Fruit fly (Drosophila melanogaster): ENCODE results near the gene MKP-4.

The MKP-4 gene

DNA sequence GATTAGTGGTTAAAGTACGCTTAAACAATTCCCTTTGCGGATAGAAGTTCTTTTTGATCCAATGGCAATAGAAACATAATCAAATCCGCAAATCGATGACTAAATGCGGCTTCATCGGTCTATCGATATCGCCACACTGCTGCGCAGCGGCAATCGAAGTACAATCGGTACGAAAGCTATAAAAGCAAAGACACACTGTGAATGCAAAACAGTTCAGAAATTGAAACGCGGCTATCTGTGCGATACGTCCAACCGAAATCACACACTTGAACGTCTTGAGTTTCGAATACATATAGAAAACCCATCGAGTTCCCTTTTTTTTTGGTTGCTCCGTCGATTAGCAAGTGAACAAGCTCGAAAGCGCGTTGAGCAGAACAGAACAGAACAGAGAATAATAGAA, 17.9 kb upstream of the MKP-4 start, which contains the start of gene CG14207 (continued):
- TF ChIP-seq CG8765 (GFP tag; IDR thresholded peaks at IDR 0.05) = no peak
- TF ChIP-seq sens (GFP tag) = peak; percentile 63
- TF ChIP-seq zen2 (GFP tag; IDR thresholded peaks at IDR 0.05; ENCODE audit: partially characterized antibody) = peak; percentile 67
- TF ChIP-seq CG4360 (GFP tag; IDR thresholded peaks at IDR 0.05) = no peak
- TF ChIP-seq CG12744 (GFP tag; optimal IDR thresholded peaks at IDR 0.05) = no peak
- TF ChIP-seq CG2889 (GFP tag; IDR thresholded peaks at IDR 0.05) = no peak
- no peak for TF ChIP-seq CG7745 (tag; optimal IDR thresholded peaks at IDR 0.05)
- TF ChIP-seq NC2α (GFP tag; optimal IDR thresholded peaks at IDR 0.05) = no peak
- no peak for TF ChIP-seq CG1647 (GFP tag; optimal IDR thresholded peaks at IDR 0.05)
- no peak for TF ChIP-seq klu (GFP tag; IDR thresholded peaks at IDR 0.05)
- TF ChIP-seq odd (GFP tag; optimal IDR thresholded peaks at IDR 0.05) = no peak
- no peak for TF ChIP-seq CG2120 (GFP tag; optimal IDR thresholded peaks at IDR 0.05)
- peak; percentile 24; the same call in 1 of the 2 replicates for TF ChIP-seq CG32767 (GFP tag; IDR thresholded peaks at IDR 0.05)
- TF ChIP-seq Doc3 (GFP tag; IDR thresholded peaks at IDR 0.05; ENCODE audit: partially characterized antibody) = peak; percentile 61; the same call in 2 of the 3 replicates
- TF ChIP-seq Spps (tag; optimal IDR thresholded peaks at IDR 0.05) = no peak
- no peak for TF ChIP-seq Neu2 (GFP tag; optimal IDR thresholded peaks at IDR 0.05; ENCODE audit: borderline replicate concordance)
- TF ChIP-seq knrl (GFP tag; IDR thresholded peaks at IDR 0.05; ENCODE audit: partially characterized antibody) = peak; percentile 47; the same call in 1 of the 3 replicates
- TF ChIP-seq CG7556 (GFP tag; optimal IDR thresholded peaks at IDR 0.05) = no peak
- TF ChIP-seq Rfx (GFP tag; IDR thresholded peaks at IDR 0.05) = peak; percentile 35; the same call in 1 of the 2 replicates
- TF ChIP-seq Vsx1 (GFP tag; optimal IDR thresholded peaks at IDR 0.05) = no peak
- peak; percentile 29 for TF ChIP-seq trem (tag; optimal IDR thresholded peaks at IDR 0.05)
- no peak for TF ChIP-seq nau (GFP tag; optimal IDR thresholded peaks at IDR 0.05)
- TF ChIP-seq CG12071 (GFP tag; optimal IDR thresholded peaks at IDR 0.05) = peak; percentile 36
- TF ChIP-seq CG30020 (tag; optimal IDR thresholded peaks at IDR 0.05) = no peak
- no peak for TF ChIP-seq kah (GFP tag; optimal IDR thresholded peaks at IDR 0.05)
- TF ChIP-seq CG1233 (GFP tag; optimal IDR thresholded peaks at IDR 0.05) = no peak
- peak; percentile 14 for TF ChIP-seq lab (GFP tag; optimal IDR thresholded peaks at IDR 0.05)
- TF ChIP-seq CG10462 (GFP tag; optimal IDR thresholded peaks at IDR 0.05) = no peak
- TF ChIP-seq CG4328 (GFP tag; optimal IDR thresholded peaks at IDR 0.05) = no peak
- TF ChIP-seq dysf (GFP tag; IDR thresholded peaks at IDR 0.05) = no peak
- TF ChIP-seq vnd (GFP tag; IDR thresholded peaks at IDR 0.05; ENCODE audit: partially characterized antibody) = peak; percentile 65
- TF ChIP-seq Lpt (GFP tag; optimal IDR thresholded peaks at IDR 0.05) = no peak
- TF ChIP-seq crc (GFP tag; optimal IDR thresholded peaks at IDR 0.05) = no peak
- no peak for TF ChIP-seq CTCF (GFP tag; optimal IDR thresholded peaks at IDR 0.05)
- TF ChIP-seq CG16815 (GFP tag; optimal IDR thresholded peaks at IDR 0.05) = no peak
- no peak for TF ChIP-seq bigmax (GFP tag; optimal IDR thresholded peaks at IDR 0.05)
- TF ChIP-seq CG7987 (GFP tag; optimal IDR thresholded peaks at IDR 0.05) = peak; percentile 26
- TF ChIP-seq Hr78 (GFP tag; optimal IDR thresholded peaks at IDR 0.05) = no peak
- TF ChIP-seq lov (optimal IDR thresholded peaks at IDR 0.05) = no peak
- TF ChIP-seq lov (GFP tag; IDR thresholded peaks at IDR 0.05) = no peak
- TF ChIP-seq CG14441 (GFP tag; IDR thresholded peaks at IDR 0.05) = no peak
- TF ChIP-seq CG4404 (GFP tag; IDR thresholded peaks at IDR 0.05) = no peak
- TF ChIP-seq chif (GFP tag; optimal IDR thresholded peaks at IDR 0.05) = no peak
- no peak for TF ChIP-seq Sox100B (GFP tag; optimal IDR thresholded peaks at IDR 0.05)
- TF ChIP-seq pros (GFP tag; optimal IDR thresholded peaks at IDR 0.05) = peak; percentile 28
- no peak for TF ChIP-seq al (GFP tag; IDR thresholded peaks at IDR 0.05)
- peak; percentile 78 for TF ChIP-seq Dp (GFP tag; optimal IDR thresholded peaks at IDR 0.05)
- TF ChIP-seq ATbp (GFP tag; optimal IDR thresholded peaks at IDR 0.05) = no peak
- no peak for TF ChIP-seq cwo (GFP tag; optimal IDR thresholded peaks at IDR 0.05)
- TF ChIP-seq Xbp1 (GFP tag; optimal IDR thresholded peaks at IDR 0.05) = no peak
- no peak for TF ChIP-seq gcm (GFP tag; optimal IDR thresholded peaks at IDR 0.05)
- TF ChIP-seq Deaf1 (tag; optimal IDR thresholded peaks at IDR 0.05) = peak; percentile 10

All from whole organism, embryonic.